Worm (Caenorhabditis elegans): ENCODE results near the gene srlf-33.

The srlf-33 gene

DNA sequence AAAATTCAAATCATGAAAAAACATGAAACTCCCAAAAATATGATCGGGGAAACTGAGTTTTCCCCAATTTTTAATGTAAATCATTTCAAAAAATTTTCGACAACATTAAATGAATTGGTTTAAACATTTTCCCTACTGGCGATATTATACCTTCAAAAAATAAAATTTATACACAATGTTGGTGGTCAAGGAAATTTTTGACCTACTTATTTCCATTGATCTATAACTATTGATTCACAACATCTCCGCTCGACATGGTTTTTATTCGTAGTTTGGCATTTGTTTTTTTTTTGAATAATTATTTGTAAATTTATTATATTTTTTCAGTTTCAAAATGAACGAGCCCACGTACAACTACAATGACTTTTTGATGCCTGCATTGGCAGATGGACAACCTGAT lies 25.0 kb upstream of the srlf-33 start, which contains the start of gene tbx-36:
Gene tbx-36 (plus strand): TSS at position 301 of the 400 bp plus-strand sequence.
- no peak for TF ChIP-seq unc-62 (GFP tag; optimal IDR thresholded peaks at IDR 0.05)
- no peak for TF ChIP-seq M03D4.4 (tag; optimal IDR thresholded peaks at IDR 0.05)
- TF ChIP-seq mab-5 (tag; optimal IDR thresholded peaks at IDR 0.05) = no peak

DNA sequence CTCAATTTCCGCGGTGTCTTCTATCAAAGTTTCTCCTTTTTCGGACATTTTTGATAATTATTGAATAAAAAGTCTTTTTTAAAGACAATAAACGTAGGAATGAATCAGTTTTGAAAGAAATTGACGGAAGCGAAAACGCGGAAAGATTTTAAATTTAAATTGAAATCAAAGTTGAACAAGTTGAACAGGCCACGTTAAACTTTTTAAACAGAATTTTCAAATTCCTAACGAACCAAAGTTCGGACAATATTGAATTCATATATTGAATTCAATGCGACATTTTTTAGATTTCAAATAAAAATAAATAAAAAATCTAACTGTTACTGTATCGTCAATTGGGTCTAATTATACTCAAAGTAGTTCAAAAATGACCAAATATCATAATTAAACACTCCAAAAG lies 24.5 kb upstream of the srlf-33 start, which contains the start of gene hdl-1:
Gene hdl-1 (minus strand): TSS at position 101 of the 400 bp plus-strand sequence.
- TF ChIP-seq unc-39 (tag; optimal IDR thresholded peaks at IDR 0.05) = no peak
- TF ChIP-seq lin-13 (tag; optimal IDR thresholded peaks at IDR 0.05) = no peak
- no peak for TF ChIP-seq sptf-1 (tag; optimal IDR thresholded peaks at IDR 0.05)
- TF ChIP-seq zip-8 (tag; optimal IDR thresholded peaks at IDR 0.05) = no peak
- TF ChIP-seq cnd-1 (tag; optimal IDR thresholded peaks at IDR 0.05) = no peak
- TF ChIP-seq mls-2 (tag; optimal IDR thresholded peaks at IDR 0.05) = no peak
- no peak for TF ChIP-seq elt-1 (tag; optimal IDR thresholded peaks at IDR 0.05; ENCODE audit: borderline replicate concordance, insufficient read depth)
- no peak for TF ChIP-seq lin-32 (GFP tag; optimal IDR thresholded peaks at IDR 0.05)
- no peak for TF ChIP-seq nhr-76 (tag; optimal IDR thresholded peaks at IDR 0.05)
- no peak for TF ChIP-seq ceh-43 (GFP tag; optimal IDR thresholded peaks at IDR 0.05)
- no peak for TF ChIP-seq unc-120 (tag; optimal IDR thresholded peaks at IDR 0.05; ENCODE audit: poor library complexity, severe bottlenecking)
- no peak for TF ChIP-seq hlh-1 (tag; optimal IDR thresholded peaks at IDR 0.05)
- TF ChIP-seq ces-1 (GFP tag; optimal IDR thresholded peaks at IDR 0.05) = no peak

DNA sequence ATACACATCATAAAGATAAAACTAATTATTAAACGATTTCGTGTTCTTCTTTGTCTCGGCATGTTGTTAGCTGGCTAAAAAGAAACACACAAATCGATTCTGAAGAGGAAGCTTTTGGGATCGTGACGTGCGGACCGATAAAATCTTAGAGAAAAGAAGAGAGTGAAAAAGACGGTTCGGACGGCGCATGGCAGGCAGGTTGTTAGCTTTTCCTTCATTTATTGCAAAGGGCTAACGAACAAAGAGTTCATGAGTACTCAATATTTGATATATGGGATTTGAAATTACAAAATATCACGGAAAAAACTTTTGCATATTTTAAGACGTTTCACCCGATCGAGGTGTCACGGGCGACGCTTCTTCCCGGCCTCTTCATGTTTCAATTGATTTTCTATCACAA lies 20.4 kb upstream of the srlf-33 start, which contains the start of gene ZK829.3:
Gene ZK829.3 (minus strand): TSS at position 101 of the 400 bp plus-strand sequence.
- TF ChIP-seq nhr-2 (tag; optimal IDR thresholded peaks at IDR 0.05) (no peak), lsy-2 (tag; optimal IDR thresholded peaks at IDR 0.05) (no peak), ces-1 (GFP tag; optimal IDR thresholded peaks at IDR 0.05) (no peak), drap-1 (GFP tag; optimal IDR thresholded peaks at IDR 0.05) (no peak), unc-39 (tag; optimal IDR thresholded peaks at IDR 0.05) (no peak), lin-32 (GFP tag; optimal IDR thresholded peaks at IDR 0.05) (no peak), nhr-12 (tag; optimal IDR thresholded peaks at IDR 0.05) (no peak), M03D4.4 (tag; optimal IDR thresholded peaks at IDR 0.05) (no peak), ceh-39 (tag; optimal IDR thresholded peaks at IDR 0.05) (no peak), lin-13 (tag; optimal IDR thresholded peaks at IDR 0.05) (no peak), bed-3 (GFP tag; optimal IDR thresholded peaks at IDR 0.05) (no peak), hlh-1 (tag; optimal IDR thresholded peaks at IDR 0.05) (no peak), elt-1 (tag; optimal IDR thresholded peaks at IDR 0.05; ENCODE audit: borderline replicate concordance, insufficient read depth) (no peak), nhr-237 (tag; optimal IDR thresholded peaks at IDR 0.05) (no peak), ham-2 (GFP tag; optimal IDR thresholded peaks at IDR 0.05) (no peak), mls-2 (tag; optimal IDR thresholded peaks at IDR 0.05) (no peak), mep-1 (tag; optimal IDR thresholded peaks at IDR 0.05) (no peak), sem-2 (GFP tag; optimal IDR thresholded peaks at IDR 0.05) (no peak)

DNA sequence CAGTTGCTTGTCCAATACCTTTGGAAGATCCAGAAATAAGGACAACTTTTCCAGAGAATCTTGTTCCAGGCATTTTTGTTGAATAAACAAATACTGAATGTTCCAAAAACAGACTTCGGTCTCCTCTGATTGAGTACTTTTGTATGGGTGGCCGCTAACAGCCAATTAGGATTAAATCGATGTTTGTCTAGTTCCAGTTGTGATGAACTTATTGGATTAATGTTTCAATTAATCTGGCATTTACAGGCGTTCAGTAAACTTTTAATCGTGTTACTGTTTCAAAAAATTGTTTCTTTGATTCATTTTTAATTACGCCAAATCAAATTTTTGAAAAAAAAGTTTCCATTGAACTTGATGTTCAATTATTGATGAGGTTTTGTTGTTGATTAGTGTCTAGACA lies 17.1 kb upstream of the srlf-33 start, which contains the start of gene ZK829.1:
Gene ZK829.1 (minus strand): TSS at position 101 of the 400 bp plus-strand sequence.
- TF ChIP-seq elt-1 (tag; optimal IDR thresholded peaks at IDR 0.05; ENCODE audit: borderline replicate concordance, insufficient read depth) (no peak), ces-1 (GFP tag; optimal IDR thresholded peaks at IDR 0.05) (no peak), mab-5 (tag; optimal IDR thresholded peaks at IDR 0.05) (no peak), elt-3 (tag; optimal IDR thresholded peaks at IDR 0.05) (no peak), blmp-1 (tag; optimal IDR thresholded peaks at IDR 0.05) (no peak), lin-13 (tag; optimal IDR thresholded peaks at IDR 0.05) (no peak), ham-2 (GFP tag; optimal IDR thresholded peaks at IDR 0.05) (no peak), ceh-43 (GFP tag; optimal IDR thresholded peaks at IDR 0.05) (no peak), lin-32 (GFP tag; optimal IDR thresholded peaks at IDR 0.05) (no peak), unc-39 (tag; optimal IDR thresholded peaks at IDR 0.05) (no peak)

DNA sequence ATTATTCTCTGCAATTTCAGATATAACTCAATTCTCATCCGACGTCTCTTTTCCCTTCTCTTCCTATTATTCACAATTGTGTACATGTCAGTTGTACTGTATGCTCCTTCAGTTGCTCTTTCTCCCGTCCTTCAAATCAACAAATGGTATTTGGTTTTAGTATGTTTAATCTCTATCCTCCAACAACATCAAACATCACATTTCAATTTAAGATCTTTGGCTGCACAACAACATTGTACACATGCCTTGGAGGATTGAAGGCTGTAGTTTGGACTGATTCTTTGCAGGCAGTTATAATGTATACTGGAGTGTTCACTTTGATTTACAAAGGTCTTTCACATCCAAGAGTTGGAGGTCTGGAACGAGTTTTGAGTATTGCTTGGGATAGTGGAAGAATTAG lies 13.3 kb upstream of the srlf-33 start:
- TF ChIP-seq nhr-237 (tag; optimal IDR thresholded peaks at IDR 0.05) (no peak), drap-1 (GFP tag; optimal IDR thresholded peaks at IDR 0.05) (no peak), mep-1 (tag; optimal IDR thresholded peaks at IDR 0.05) (no peak), elt-3 (tag; optimal IDR thresholded peaks at IDR 0.05) (no peak), unc-62 (GFP tag; optimal IDR thresholded peaks at IDR 0.05) (no peak), blmp-1 (tag; optimal IDR thresholded peaks at IDR 0.05) (no peak), unc-120 (tag; optimal IDR thresholded peaks at IDR 0.05; ENCODE audit: poor library complexity, severe bottlenecking) (no peak), flh-1 (GFP tag; optimal IDR thresholded peaks at IDR 0.05) (no peak), ces-1 (GFP tag; optimal IDR thresholded peaks at IDR 0.05) (no peak), unc-39 (tag; optimal IDR thresholded peaks at IDR 0.05) (no peak), tbx-8 (GFP tag; optimal IDR thresholded peaks at IDR 0.05) (no peak), sem-2 (GFP tag; optimal IDR thresholded peaks at IDR 0.05) (no peak), ceh-83 (GFP tag; optimal IDR thresholded peaks at IDR 0.05) (no peak), pha-4 (tag; optimal IDR thresholded peaks at IDR 0.05) (no peak), ham-2 (GFP tag; optimal IDR thresholded peaks at IDR 0.05) (no peak), zip-8 (tag; optimal IDR thresholded peaks at IDR 0.05) (no peak)
